Worm (Caenorhabditis elegans) whole organism, L1 larva: ENCODE data around the gene rpac-19.

ENCODE experiments used
- aly-2 ChIP-seq: fragments of 150-350 bp; optimal IDR thresholded peaks from 2 replicates; lab custom pipeline; 2014; ENCODE audit warnings: missing biosample characterization, missing genetic modification characterization
- lin-35 ChIP-seq, 2 experiments: fragments of 150-350 bp; optimal IDR thresholded peaks; 2 replicates each; lab custom pipeline; 2014; ENCODE audit warnings: missing biosample characterization in 2 of 2, missing genetic modification characterization in 2 of 2, missing genetic modification reagents in 2 of 2
- nhr-77 ChIP-seq: fragments of 150-350 bp; optimal IDR thresholded peaks from 2 replicates; lab custom pipeline; 2014; ENCODE audit warnings: missing biosample characterization, missing genetic modification characterization
- nhr-84 ChIP-seq: sonication (generic microtip); optimal IDR thresholded peaks from 2 replicates; lab custom pipeline; 2017; ENCODE audit warnings: missing biosample characterization, missing genetic modification characterization
- pqm-1 ChIP-seq: sonication (generic microtip); optimal IDR thresholded peaks from 3 replicates; lab custom pipeline; 2017; ENCODE audit warnings: missing biosample characterization, missing genetic modification characterization
- sptf-1 ChIP-seq: fragments of 150-350 bp; optimal IDR thresholded peaks from 2 replicates; lab custom pipeline; 2014; ENCODE audit warnings: missing biosample characterization, missing genetic modification characterization
- unc-62 ChIP-seq: fragments of 150-350 bp; optimal IDR thresholded peaks from 2 replicates; lab custom pipeline; 2014; ENCODE audit warnings: missing biosample characterization, missing genetic modification reagents, missing genetic modification characterization

ce11 chrIII:9582240-9582639, 47.4 kb downstream of the rpac-19 start, which contains the start of gene C48B4.3:
- no peak for TF ChIP-seq aly-2 (tag; lab: Kevin White, UChicago)
- no peak for TF ChIP-seq sptf-1 (tag; lab: Kevin White, UChicago)
- no peak for TF ChIP-seq nhr-77 (tag; lab: Kevin White, UChicago)
- no peak for TF ChIP-seq nhr-84
- TF ChIP-seq unc-62: no peak
- no peak for TF ChIP-seq pqm-1 (tag; lab: Kevin White, UChicago)
- no peak for TF ChIP-seq lin-35 (GFP tag; optimal IDR thresholded peaks at IDR 0.05; lab: Kevin White, UChicago)
